In genomic region chr2L:8211070-8211469, dm6 we compare ENCODE assay signal across 1 fruit fly cellular context.
A peak's percentile ranks its signal among the peaks of the same experiment; 100 is the strongest.
TF ChIP-seq lines count a peak whose summit lies in the region.

TSS of gene Ssb-c31a (plus strand) at chr2L:8211347.

TF ChIP-seq in whole organism, embryonic, 481 proteins besides CTCF, POLR2A, EP300 and RAD21 (continued from another document and continues in another):
- TF ChIP-seq NFAT (GFP tag; IDR thresholded peaks at IDR 0.05; lab: Robert Waterston, UW) (no peak), ssp (GFP tag; IDR thresholded peaks at IDR 0.05; lab: Robert Waterston, UW) (no peak), Sry-δ (GFP tag; optimal IDR thresholded peaks at IDR 0.05; lab: Kevin White, UChicago) (peak; percentile 84), CG11695 (GFP tag; IDR thresholded peaks at IDR 0.05; lab: Robert Waterston, UW) (no peak), Opbp (GFP tag; IDR thresholded peaks at IDR 0.05; lab: Robert Waterston, UW; ENCODE audit: partially characterized antibody) (peak; percentile 40; the same call in 1 of the 3 replicates), D (optimal IDR thresholded peaks at IDR 0.05; lab: Kevin White, UChicago) (no peak), D (GFP tag; optimal IDR thresholded peaks at IDR 0.05; lab: Kevin White, UChicago) (no peak), CG3163 (GFP tag; optimal IDR thresholded peaks at IDR 0.05; lab: Kevin White, UChicago) (peak; percentile 22), psq (GFP tag; optimal IDR thresholded peaks at IDR 0.05; lab: Kevin White, UChicago) (no peak), Dll (GFP tag; IDR thresholded peaks at IDR 0.05; lab: Robert Waterston, UW; ENCODE audit: partially characterized antibody) (peak; percentile 89), Fer3 (tag; optimal IDR thresholded peaks at IDR 0.05; lab: Kevin White, UChicago) (peak; percentile 11), CG12769 (tag; optimal IDR thresholded peaks at IDR 0.05; lab: Kevin White, UChicago) (peak; percentile 41), CG15479 (GFP tag; optimal IDR thresholded peaks at IDR 0.05; lab: Kevin White, UChicago) (peak; percentile 70), CG31388 (GFP tag; optimal IDR thresholded peaks at IDR 0.05; lab: Kevin White, UChicago) (no peak), CG31441 (GFP tag; IDR thresholded peaks at IDR 0.05; lab: Robert Waterston, UW) (0 out of 2 replicates have a peak, but pooled peaks have one; percentile 32), Ptx1 (GFP tag; IDR thresholded peaks at IDR 0.05; lab: Robert Waterston, UW) (peak; percentile 35; the same call in 1 of the 2 replicates), oc (tag; optimal IDR thresholded peaks at IDR 0.05; lab: Kevin White, UChicago) (no peak), p53 (GFP tag; optimal IDR thresholded peaks at IDR 0.05; lab: Kevin White, UChicago) (peak; percentile 36), CoRest (tag; optimal IDR thresholded peaks at IDR 0.05; lab: Kevin White, UChicago) (peak; percentile 60), CG18619 (GFP tag; optimal IDR thresholded peaks at IDR 0.05; lab: Kevin White, UChicago) (peak; percentile 6), maf-S (GFP tag; optimal IDR thresholded peaks at IDR 0.05; lab: Kevin White, UChicago) (peak; percentile 51), Dad (GFP tag; optimal IDR thresholded peaks at IDR 0.05; lab: Kevin White, UChicago) (peak; percentile 57), B-H2 (GFP tag; optimal IDR thresholded peaks at IDR 0.05; lab: Kevin White, UChicago) (peak; percentile 86), CG11398 (GFP tag; optimal IDR thresholded peaks at IDR 0.05; lab: Kevin White, UChicago) (no peak), E2f1 (GFP tag; IDR thresholded peaks at IDR 0.05; lab: Robert Waterston, UW) (no peak), CG13287 (GFP tag; IDR thresholded peaks at IDR 0.05; lab: Robert Waterston, UW; ENCODE audit: partially characterized antibody) (peak; percentile 88), en (GFP tag; optimal IDR thresholded peaks at IDR 0.05; lab: Kevin White, UChicago) (no peak), MBD-R2 (GFP tag; IDR thresholded peaks at IDR 0.05; lab: Robert Waterston, UW) (peak; percentile 90; the same call in 1 of the 2 replicates), NfI (GFP tag; optimal IDR thresholded peaks at IDR 0.05; lab: Kevin White, UChicago) (peak; percentile 72), Xbp1 (GFP tag; optimal IDR thresholded peaks at IDR 0.05; lab: Kevin White, UChicago) (peak; percentile 69), unc-4 (GFP tag; IDR thresholded peaks at IDR 0.05; lab: Robert Waterston, UW; ENCODE audit: partially characterized antibody) (peak; percentile 80), Vsx1 (GFP tag; optimal IDR thresholded peaks at IDR 0.05; lab: Kevin White, UChicago) (no peak), CG18011 (GFP tag; optimal IDR thresholded peaks at IDR 0.05; lab: Kevin White, UChicago) (peak; percentile 20), CG1233 (GFP tag; optimal IDR thresholded peaks at IDR 0.05; lab: Kevin White, UChicago) (peak; percentile 31), CG33213 (GFP tag; optimal IDR thresholded peaks at IDR 0.05; lab: Kevin White, UChicago) (peak; percentile 10), CG2875 (GFP tag; optimal IDR thresholded peaks at IDR 0.05; lab: Kevin White, UChicago) (no peak), row (GFP tag; IDR thresholded peaks at IDR 0.05; lab: Robert Waterston, UW) (peak; percentile 85), Meics (GFP tag; optimal IDR thresholded peaks at IDR 0.05; lab: Kevin White, UChicago) (peak; percentile 30), ranshi (GFP tag; IDR thresholded peaks at IDR 0.05; lab: Robert Waterston, UW) (0 out of 2 replicates have a peak, but pooled peaks have one; percentile 24), zfh2 (GFP tag; optimal IDR thresholded peaks at IDR 0.05; lab: Kevin White, UChicago) (peak; percentile 68), gro (GFP tag; optimal IDR thresholded peaks at IDR 0.05; lab: Kevin White, UChicago) (peak; percentile 64), z (GFP tag; IDR thresholded peaks at IDR 0.05; lab: Robert Waterston, UW) (no peak), crp (GFP tag; optimal IDR thresholded peaks at IDR 0.05; lab: Kevin White, UChicago) (peak in 1 of 2 experiments; percentile 60), CG2889 (GFP tag; IDR thresholded peaks at IDR 0.05; lab: Robert Waterston, UW) (no peak), Chrac-16 (GFP tag; optimal IDR thresholded peaks at IDR 0.05; lab: Kevin White, UChicago) (peak; percentile 62), Hr39 (optimal IDR thresholded peaks at IDR 0.05; lab: Kevin White, UChicago) (no peak), cad (GFP tag; optimal IDR thresholded peaks at IDR 0.05; lab: Kevin White, UChicago) (no peak), CG30020 (tag; optimal IDR thresholded peaks at IDR 0.05; lab: Kevin White, UChicago) (peak; percentile 56), CG13296 (GFP tag; optimal IDR thresholded peaks at IDR 0.05; lab: Kevin White, UChicago) (peak; percentile 62), CG7987 (GFP tag; optimal IDR thresholded peaks at IDR 0.05; lab: Kevin White, UChicago) (no peak), GATAe (GFP tag; conservative IDR thresholded peaks at IDR 0.05; lab: Robert Waterston, UW) (peak; percentile 68), CG12236 (GFP tag; optimal IDR thresholded peaks at IDR 0.05; lab: Kevin White, UChicago) (no peak), CG15601 (tag; optimal IDR thresholded peaks at IDR 0.05; lab: Kevin White, UChicago) (peak; percentile 46), CG11696 (GFP tag; IDR thresholded peaks at IDR 0.05; lab: Robert Waterston, UW) (no peak), HLH4C (GFP tag; IDR thresholded peaks at IDR 0.05; lab: Robert Waterston, UW; ENCODE audit: partially characterized antibody) (peak; percentile 69), nau (GFP tag; optimal IDR thresholded peaks at IDR 0.05; lab: Kevin White, UChicago) (peak; percentile 0), dm (GFP tag; optimal IDR thresholded peaks at IDR 0.05; lab: Kevin White, UChicago) (peak; percentile 20), CG11723 (GFP tag; optimal IDR thresholded peaks at IDR 0.05; lab: Kevin White, UChicago) (no peak), fd3F (GFP tag; optimal IDR thresholded peaks at IDR 0.05; lab: Kevin White, UChicago) (no peak), Dp (GFP tag; optimal IDR thresholded peaks at IDR 0.05; lab: Kevin White, UChicago) (peak; percentile 68), Ravus (GFP tag; IDR thresholded peaks at IDR 0.05; lab: Robert Waterston, UW) (no peak), odd (GFP tag; optimal IDR thresholded peaks at IDR 0.05; lab: Kevin White, UChicago) (peak; percentile 14), BEAF-32 (GFP tag; optimal IDR thresholded peaks at IDR 0.05; lab: Kevin White, UChicago) (peak; percentile 85), CG17328 (GFP tag; IDR thresholded peaks at IDR 0.05; lab: Robert Waterston, UW) (peak; percentile 28; the same call in 1 of the 2 replicates), CG16813 (GFP tag; IDR thresholded peaks at IDR 0.05; lab: Robert Waterston, UW; ENCODE audit: partially characterized antibody) (peak; percentile 79), CG17612 (GFP tag; IDR thresholded peaks at IDR 0.05; lab: Robert Waterston, UW) (no peak), Awh (GFP tag; IDR thresholded peaks at IDR 0.05; lab: Robert Waterston, UW) (no peak), Side (GFP tag; optimal IDR thresholded peaks at IDR 0.05; lab: Kevin White, UChicago) (peak; percentile 48), Rfx (GFP tag; IDR thresholded peaks at IDR 0.05; lab: Robert Waterston, UW) (peak; percentile 64), CG7357 (GFP tag; IDR thresholded peaks at IDR 0.05; lab: Robert Waterston, UW) (no peak), CG32532 (GFP tag; IDR thresholded peaks at IDR 0.05; lab: Robert Waterston, UW) (0 out of 2 replicates have a peak, but pooled peaks have one; percentile 17), CG1832 (GFP tag; optimal IDR thresholded peaks at IDR 0.05; lab: Kevin White, UChicago) (no peak), CG34376 (GFP tag; optimal IDR thresholded peaks at IDR 0.05; lab: Kevin White, UChicago) (peak; percentile 64), CG34224 (GFP tag; IDR thresholded peaks at IDR 0.05; lab: Robert Waterston, UW; ENCODE audit: partially characterized antibody) (peak; percentile 77), Sox100B (GFP tag; optimal IDR thresholded peaks at IDR 0.05; lab: Kevin White, UChicago) (peak; percentile 43), crc (GFP tag; optimal IDR thresholded peaks at IDR 0.05; lab: Kevin White, UChicago) (no peak), zfh1 (GFP tag; IDR thresholded peaks at IDR 0.05; lab: Robert Waterston, UW) (peak; percentile 9; the same call in 1 of the 3 replicates), CG17186 (GFP tag; optimal IDR thresholded peaks at IDR 0.05; lab: Kevin White, UChicago) (peak; percentile 13), gce (GFP tag; IDR thresholded peaks at IDR 0.05; lab: Robert Waterston, UW) (no peak), Ets97D (GFP tag; optimal IDR thresholded peaks at IDR 0.05; lab: Kevin White, UChicago) (peak; percentile 66), CG1792 (GFP tag; optimal IDR thresholded peaks at IDR 0.05; lab: Kevin White, UChicago) (peak; percentile 55), CG1024 (GFP tag; IDR thresholded peaks at IDR 0.05; lab: Robert Waterston, UW) (no peak), ftz-f1 (GFP tag; optimal IDR thresholded peaks at IDR 0.05; lab: Kevin White, UChicago) (no peak), CG9817 (tag; optimal IDR thresholded peaks at IDR 0.05; lab: Kevin White, UChicago) (peak; percentile 48), Elba2 (GFP tag; optimal IDR thresholded peaks at IDR 0.05; lab: Kevin White, UChicago) (no peak), CG7963 (GFP tag; IDR thresholded peaks at IDR 0.05; lab: Robert Waterston, UW; ENCODE audit: partially characterized antibody) (no peak), CrebB (tag; optimal IDR thresholded peaks at IDR 0.05; lab: Kevin White, UChicago) (peak; percentile 27), aop (GFP tag; IDR thresholded peaks at IDR 0.05; lab: Robert Waterston, UW) (no peak), D19A (tag; optimal IDR thresholded peaks at IDR 0.05; lab: Kevin White, UChicago) (no peak), Six4 (GFP tag; optimal IDR thresholded peaks at IDR 0.05; lab: Kevin White, UChicago) (peak; percentile 14), btn (GFP tag; optimal IDR thresholded peaks at IDR 0.05; lab: Kevin White, UChicago) (no peak), CG14441 (GFP tag; IDR thresholded peaks at IDR 0.05; lab: Robert Waterston, UW) (no peak), Myb (GFP tag; optimal IDR thresholded peaks at IDR 0.05; lab: Kevin White, UChicago) (peak; percentile 35), sc (optimal IDR thresholded peaks at IDR 0.05; lab: Kevin White, UChicago) (no peak), sc (GFP tag; optimal IDR thresholded peaks at IDR 0.05; lab: Kevin White, UChicago) (no peak), CG10267 (tag; optimal IDR thresholded peaks at IDR 0.05; lab: Kevin White, UChicago) (peak; percentile 99), cas (GFP tag; IDR thresholded peaks at IDR 0.05; lab: Robert Waterston, UW) (no peak), slp2 (GFP tag; optimal IDR thresholded peaks at IDR 0.05; lab: Kevin White, UChicago) (peak; percentile 25), pb (GFP tag; optimal IDR thresholded peaks at IDR 0.05; lab: Kevin White, UChicago) (no peak), NC2α (GFP tag; optimal IDR thresholded peaks at IDR 0.05; lab: Kevin White, UChicago) (no peak), MESR4 (GFP tag; optimal IDR thresholded peaks at IDR 0.05; lab: Kevin White, UChicago) (peak; percentile 2), amos (GFP tag; IDR thresholded peaks at IDR 0.05; lab: Robert Waterston, UW; ENCODE audit: partially characterized antibody) (peak; percentile 71), sima (GFP tag; optimal IDR thresholded peaks at IDR 0.05; lab: Kevin White, UChicago) (no peak), tna (GFP tag; IDR thresholded peaks at IDR 0.05; lab: Robert Waterston, UW; ENCODE audit: partially characterized antibody) (no peak), CG14965 (GFP tag; optimal IDR thresholded peaks at IDR 0.05; lab: Kevin White, UChicago; ENCODE audit: borderline replicate concordance) (no peak), CG8290 (GFP tag; optimal IDR thresholded peaks at IDR 0.05; lab: Kevin White, UChicago) (peak; percentile 71), CG8290 (tag; optimal IDR thresholded peaks at IDR 0.05; lab: Kevin White, UChicago) (peak; percentile 54 to 61), fru (optimal IDR thresholded peaks at IDR 0.05; lab: Kevin White, UChicago) (no peak), CG6175 (GFP tag; IDR thresholded peaks at IDR 0.05; lab: Robert Waterston, UW) (no peak), Trl (optimal IDR thresholded peaks at IDR 0.05; lab: Kevin White, UChicago) (no peak), Trl (GFP tag; optimal IDR thresholded peaks at IDR 0.05; lab: Kevin White, UChicago) (peak; percentile 63), Deaf1 (tag; optimal IDR thresholded peaks at IDR 0.05; lab: Kevin White, UChicago) (no peak), ara (GFP tag; IDR thresholded peaks at IDR 0.05; lab: Robert Waterston, UW) (no peak), luna (GFP tag; optimal IDR thresholded peaks at IDR 0.05; lab: Kevin White, UChicago) (no peak), ap (GFP tag; IDR thresholded peaks at IDR 0.05; lab: Robert Waterston, UW) (no peak), dan (GFP tag; IDR thresholded peaks at IDR 0.05; lab: Robert Waterston, UW) (no peak), ato (GFP tag; IDR thresholded peaks at IDR 0.05; lab: Robert Waterston, UW; ENCODE audit: partially characterized antibody) (no peak), ind (GFP tag; optimal IDR thresholded peaks at IDR 0.05; lab: Kevin White, UChicago) (peak; percentile 58), ci (GFP tag; IDR thresholded peaks at IDR 0.05; lab: Robert Waterston, UW) (no peak), hth (optimal IDR thresholded peaks at IDR 0.05; lab: Kevin White, UChicago) (no peak), gcm (GFP tag; optimal IDR thresholded peaks at IDR 0.05; lab: Kevin White, UChicago) (no peak), vfl (GFP tag; optimal IDR thresholded peaks at IDR 0.05; lab: Kevin White, UChicago) (peak; percentile 70), CG18262 (tag; optimal IDR thresholded peaks at IDR 0.05; lab: Kevin White, UChicago) (peak; percentile 58), CG3726 (GFP tag; IDR thresholded peaks at IDR 0.05; lab: Robert Waterston, UW) (no peak), corto (GFP tag; optimal IDR thresholded peaks at IDR 0.05; lab: Kevin White, UChicago) (no peak), kah (GFP tag; optimal IDR thresholded peaks at IDR 0.05; lab: Kevin White, UChicago) (no peak), fd96Cb (tag; optimal IDR thresholded peaks at IDR 0.05; lab: Kevin White, UChicago) (no peak), lbe (GFP tag; optimal IDR thresholded peaks at IDR 0.05; lab: Kevin White, UChicago) (peak; percentile 73), wek (GFP tag; optimal IDR thresholded peaks at IDR 0.05; lab: Kevin White, UChicago) (no peak), fd102C (GFP tag; optimal IDR thresholded peaks at IDR 0.05; lab: Kevin White, UChicago) (no peak), CG15696 (tag; optimal IDR thresholded peaks at IDR 0.05; lab: Kevin White, UChicago) (peak; percentile 27), pum (GFP tag; optimal IDR thresholded peaks at IDR 0.05; lab: Kevin White, UChicago) (peak; percentile 59), CG6272 (GFP tag; IDR thresholded peaks at IDR 0.05; lab: Robert Waterston, UW) (no peak)
